Fruit fly (Drosophila melanogaster): ENCODE results near the gene CG14630.

DNA sequence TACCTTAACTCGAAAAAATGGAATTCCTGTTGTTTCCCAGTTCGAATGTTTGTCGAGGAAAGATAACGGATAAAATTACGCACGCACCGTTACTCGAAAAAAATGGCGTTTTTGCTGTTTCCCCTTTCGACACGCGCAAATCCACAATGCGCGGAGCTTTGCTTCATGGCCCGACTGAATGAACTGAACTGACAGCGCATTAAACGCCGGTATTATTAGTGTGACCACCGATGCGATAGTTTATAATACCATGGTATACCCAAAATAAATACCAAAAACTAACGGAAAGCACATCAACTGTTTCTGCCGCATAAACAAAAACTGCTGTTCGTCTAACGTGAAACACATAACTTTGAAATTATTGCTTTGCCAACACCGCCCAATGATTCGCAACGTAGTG is 4.8 kb upstream of the CG14630 start, which contains the start of the genes CG32814, CG11638 and CG3021:
- TF ChIP-seq ey (GFP tag; optimal IDR thresholded peaks at IDR 0.05) (no peak), Dfd (GFP tag; optimal IDR thresholded peaks at IDR 0.05) (no peak), Hnf4 (GFP tag; optimal IDR thresholded peaks at IDR 0.05) (no peak), Abd-B (GFP tag; optimal IDR thresholded peaks at IDR 0.05) (no peak), foxo (GFP tag; optimal IDR thresholded peaks at IDR 0.05) (no peak), psq (GFP tag; optimal IDR thresholded peaks at IDR 0.05) (no peak), dsf (GFP tag; optimal IDR thresholded peaks at IDR 0.05; ENCODE audit: borderline replicate concordance) (no peak), Rel (GFP tag; optimal IDR thresholded peaks at IDR 0.05) (no peak), Rel (tag; optimal IDR thresholded peaks at IDR 0.05) (peak; percentile 75), CG32264 (GFP tag; optimal IDR thresholded peaks at IDR 0.05) (no peak), Hr78 (GFP tag; optimal IDR thresholded peaks at IDR 0.05) (no peak)
